Worm (Caenorhabditis elegans) whole organism, late embryonic: Measurements from ENCODE around the gene srx-104.

Experiments used
- C08G9.2 ChIP-seq: sonication (generic microtip); optimal IDR thresholded peaks from 2 replicates; lab custom pipeline; 2016; ENCODE audit warnings: mild to moderate bottlenecking, missing genetic modification characterization, moderate library complexity, missing compliant biosample characterization
- K02D7.2 ChIP-seq: sonication (generic microtip); optimal IDR thresholded peaks from 2 replicates; lab custom pipeline; 2017; ENCODE audit warnings: mild to moderate bottlenecking, missing genetic modification characterization, missing compliant biosample characterization
- ceh-14 ChIP-seq: sonication (generic microtip); optimal IDR thresholded peaks from 2 replicates; lab custom pipeline; 2016; ENCODE audit warnings: missing genotype, missing genetic modification characterization, missing compliant biosample characterization
- ceh-24 ChIP-seq: sonication (generic microtip); optimal IDR thresholded peaks from 2 replicates; lab custom pipeline; 2016; ENCODE audit warnings: mild to moderate bottlenecking, missing genetic modification characterization, missing compliant biosample characterization
- fkh-6 ChIP-seq: sonication (generic microtip); optimal IDR thresholded peaks from 2 replicates; lab custom pipeline; 2016; ENCODE audit warnings: missing genetic modification characterization, missing compliant biosample characterization
- lim-6 ChIP-seq: sonication (generic microtip); optimal IDR thresholded peaks from 2 replicates; lab custom pipeline; 2016; ENCODE audit warnings: missing genetic modification characterization, missing compliant biosample characterization
- madf-2 ChIP-seq: sonication (generic microtip); optimal IDR thresholded peaks from 2 replicates; lab custom pipeline; 2017; ENCODE audit warnings: missing genetic modification characterization, missing compliant biosample characterization
- nfya-1 ChIP-seq: sonication (generic microtip); optimal IDR thresholded peaks from 2 replicates; lab custom pipeline; 2017; ENCODE audit warnings: missing genetic modification characterization, mild to moderate bottlenecking, missing compliant biosample characterization, antibody characterized with exemption, moderate library complexity
- pqm-1 ChIP-seq: sonication (generic microtip); optimal IDR thresholded peaks from 2 replicates; lab custom pipeline; 2016; ENCODE audit warnings: missing genetic modification characterization, missing compliant biosample characterization
- sox-4 ChIP-seq: sonication (generic microtip); optimal IDR thresholded peaks from 2 replicates; lab custom pipeline; 2017; ENCODE audit warnings: mild to moderate bottlenecking, missing genetic modification characterization, inconsistent platforms, missing compliant biosample characterization
- unc-86 ChIP-seq: sonication (generic microtip); optimal IDR thresholded peaks from 2 replicates; lab custom pipeline; 2016; ENCODE audit warnings: missing genetic modification characterization, missing compliant biosample characterization
- zip-5 ChIP-seq: sonication (generic microtip); optimal IDR thresholded peaks from 2 replicates; lab custom pipeline; 2016; ENCODE audit warnings: missing genetic modification characterization, missing compliant biosample characterization

The srx-104 gene

DNA sequence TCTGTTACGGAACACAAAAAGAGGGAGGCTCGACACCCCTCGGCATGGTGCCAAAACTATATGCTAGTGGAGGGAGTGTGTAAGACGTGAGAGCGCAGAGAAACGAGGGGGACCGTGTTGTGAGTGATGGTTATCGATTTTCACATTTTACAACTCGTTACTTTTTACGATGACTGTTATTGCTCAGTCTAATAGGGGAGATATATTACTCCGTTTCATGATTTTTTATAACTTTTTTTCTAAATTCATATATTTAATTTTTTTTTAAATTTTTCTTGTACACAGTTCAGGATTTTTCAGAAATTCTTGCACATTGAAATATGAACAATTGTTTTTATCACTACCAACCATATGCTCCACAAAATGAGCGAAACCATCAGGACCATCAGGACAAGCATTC lies 44.1 kb downstream of the srx-104 start, which contains the start of gene F19B10.5:
Gene F19B10.5 (plus strand): TSS at position 301 of the 400 bp plus-strand sequence.
- TF ChIP-seq fkh-6 (no peak), unc-86 (tag; lab: Kevin White, UChicago) (no peak), pqm-1 (tag; lab: Kevin White, UChicago) (no peak), zip-5 (tag; lab: Kevin White, UChicago) (no peak), lim-6 (tag; lab: Kevin White, UChicago) (no peak), ceh-24 (tag; lab: Kevin White, UChicago) (no peak), sox-4 (tag; lab: Kevin White, UChicago) (no peak), madf-2 (tag; lab: Kevin White, UChicago) (no peak), ceh-14 (tag; lab: Kevin White, UChicago) (no peak), K02D7.2 (no peak), C08G9.2 (tag; lab: Kevin White, UChicago) (no peak), nfya-1 (tag; lab: Kevin White, UChicago) (no peak)
